Fruit fly (Drosophila melanogaster) whole organism, embryonic: ENCODE results near the gene CG31191.

ENCODE experiments used
- ATbp ChIP-seq: fragments of 200-800 bp; sonication (Bioruptor generic); optimal IDR thresholded peaks from 2 replicates; lab custom pipeline; 2017; ENCODE audit warnings: missing biosample characterization, mild to moderate bottlenecking, missing genetic modification characterization, missing genetic modification reagents
- Atf-2 ChIP-seq: fragments of 200-800 bp; sonication (Bioruptor generic); optimal IDR thresholded peaks from 2 replicates; lab custom pipeline; 2016; ENCODE audit warnings: missing biosample characterization, missing genetic modification characterization
- B-H1 ChIP-seq: fragments of 200-800 bp; sonication (Bioruptor generic); IDR thresholded peaks from 3 replicates; pipeline ENCODE4 v1.3.6; 2022; ENCODE audit warnings: missing biosample characterization, missing genetic modification characterization
- CG10543 ChIP-seq: fragments of 200-800 bp; sonication (Bioruptor generic); optimal IDR thresholded peaks from 3 replicates; lab custom pipeline; 2017; ENCODE audit warnings: missing biosample characterization, mild to moderate bottlenecking, missing genetic modification characterization, moderate library complexity
- CG11093 ChIP-seq: fragments of 200-800 bp; sonication (Bioruptor generic); IDR thresholded peaks from 3 replicates; pipeline ENCODE4 v1.3.6; 2022; ENCODE audit warnings: missing biosample characterization, missing genetic modification characterization
- CG11504 ChIP-seq: fragments of 200-800 bp; sonication (Bioruptor generic); optimal IDR thresholded peaks from 3 replicates; lab custom pipeline; 2019; ENCODE audit warnings: missing biosample characterization, mild to moderate bottlenecking, missing genetic modification characterization, moderate library complexity
- CG12769 ChIP-seq: fragments of 200-800 bp; sonication (Bioruptor generic); optimal IDR thresholded peaks from 2 replicates; lab custom pipeline; 2019; ENCODE audit warnings: missing biosample characterization, mild to moderate bottlenecking, missing genetic modification characterization, moderate library complexity
- CG13287 ChIP-seq: fragments of 200-800 bp; sonication (Bioruptor generic); IDR thresholded peaks from 2 replicates; pipeline ENCODE4 v1.3.6; 2022; ENCODE audit warnings: missing biosample characterization, missing genetic modification characterization; ENCODE audit not compliant: partially characterized antibody
- CG15601 ChIP-seq: fragments of 200-800 bp; sonication (Bioruptor generic); optimal IDR thresholded peaks from 3 replicates; lab custom pipeline; 2019; ENCODE audit warnings: missing biosample characterization, mild to moderate bottlenecking, missing genetic modification characterization, moderate library complexity
- CG15696 ChIP-seq: fragments of 200-800 bp; sonication (Bioruptor generic); optimal IDR thresholded peaks from 2 replicates; lab custom pipeline; 2019; ENCODE audit warnings: missing biosample characterization, mild to moderate bottlenecking, missing genetic modification characterization, moderate library complexity
- CG17385 ChIP-seq: fragments of 200-800 bp; sonication (Bioruptor generic); optimal IDR thresholded peaks from 3 replicates; lab custom pipeline; 2018; ENCODE audit warnings: missing biosample characterization, mild to moderate bottlenecking, missing genetic modification characterization
- CG17612 ChIP-seq: fragments of 200-800 bp; sonication (Bioruptor generic); IDR thresholded peaks from 2 replicates; pipeline ENCODE4 v1.3.6; 2022; ENCODE audit warnings: missing biosample characterization, missing genetic modification characterization
- CG18262 ChIP-seq: fragments of 200-800 bp; optimal IDR thresholded peaks from 3 replicates; lab custom pipeline; 2019; ENCODE audit warnings: missing biosample characterization, mild to moderate bottlenecking, missing genetic modification characterization, moderate library complexity
- CG18619 ChIP-seq: fragments of 200-800 bp; sonication (Bioruptor generic); optimal IDR thresholded peaks from 3 replicates; lab custom pipeline; 2017; ENCODE audit warnings: missing biosample characterization, mild to moderate bottlenecking, missing genetic modification characterization
- CG2120 ChIP-seq: fragments of 200-800 bp; sonication (Bioruptor generic); optimal IDR thresholded peaks from 3 replicates; lab custom pipeline; 2016; ENCODE audit warnings: missing biosample characterization, missing genetic modification characterization
- CG2199 ChIP-seq: fragments of 200-800 bp; sonication (Bioruptor generic); IDR thresholded peaks from 3 replicates; pipeline ENCODE4 v1.3.6; 2022; ENCODE audit warnings: missing biosample characterization, missing genetic modification characterization
- CG30020 ChIP-seq: fragments of 200-800 bp; optimal IDR thresholded peaks from 2 replicates; lab custom pipeline; 2019; ENCODE audit warnings: missing biosample characterization, mild to moderate bottlenecking, missing genetic modification characterization, moderate library complexity
- CG3838 ChIP-seq: fragments of 200-800 bp; sonication (Bioruptor generic); optimal IDR thresholded peaks from 3 replicates; lab custom pipeline; 2016; ENCODE audit warnings: missing biosample characterization, missing genetic modification characterization
- CG4360 ChIP-seq: fragments of 200-800 bp; sonication (Bioruptor generic); IDR thresholded peaks from 2 replicates; pipeline ENCODE4 v1.3.6; 2022; ENCODE audit warnings: missing biosample characterization, missing genetic modification characterization
- CG4424 ChIP-seq: fragments of 200-800 bp; sonication (Bioruptor generic); optimal IDR thresholded peaks from 3 replicates; lab custom pipeline; 2016; ENCODE audit warnings: missing biosample characterization, missing genetic modification characterization
- CG4820 ChIP-seq: fragments of 200-800 bp; sonication (Bioruptor generic); optimal IDR thresholded peaks from 3 replicates; lab custom pipeline; 2016; ENCODE audit warnings: missing biosample characterization, missing genetic modification characterization
- CG7372 ChIP-seq: fragments of 200-800 bp; sonication (Bioruptor generic); IDR thresholded peaks from 2 replicates; pipeline ENCODE4 v1.3.6; 2022; ENCODE audit warnings: missing biosample characterization, missing genetic modification characterization
- CG7556 ChIP-seq: fragments of 200-800 bp; sonication (Bioruptor generic); optimal IDR thresholded peaks from 2 replicates; lab custom pipeline; 2017; ENCODE audit warnings: missing biosample characterization, mild to moderate bottlenecking, missing genetic modification characterization
- CG8388 ChIP-seq: fragments of 200-800 bp; sonication (Bioruptor generic); optimal IDR thresholded peaks from 2 replicates; lab custom pipeline; 2019; ENCODE audit warnings: missing biosample characterization, mild to moderate bottlenecking, missing genetic modification characterization, moderate library complexity
- CG8765 ChIP-seq: fragments of 200-800 bp; sonication (Bioruptor generic); IDR thresholded peaks from 2 replicates; pipeline ENCODE4 v1.3.6; 2022; ENCODE audit warnings: missing biosample characterization, missing genetic modification characterization
- CG9797 ChIP-seq: fragments of 200-800 bp; sonication (Bioruptor generic); optimal IDR thresholded peaks from 3 replicates; lab custom pipeline; 2018; ENCODE audit warnings: missing biosample characterization, mild to moderate bottlenecking, missing genetic modification characterization
- Dfd ChIP-seq, 2 experiments: fragments of >200 bp; optimal IDR thresholded peaks; 2 replicates each; lab custom pipeline; 2017; ENCODE audit warnings: missing biosample characterization in 2 of 2, missing genetic modification characterization in 2 of 2
- Dref ChIP-seq: fragments of 200-800 bp; sonication (Bioruptor generic); IDR thresholded peaks from 2 replicates; pipeline ENCODE4 v1.3.6; 2022; ENCODE audit warnings: missing biosample characterization, missing genetic modification characterization
- HLH4C ChIP-seq: fragments of 200-800 bp; sonication (Bioruptor generic); IDR thresholded peaks from 3 replicates; pipeline ENCODE4 v1.3.6; 2022; ENCODE audit warnings: missing biosample characterization, missing genetic modification characterization; ENCODE audit not compliant: partially characterized antibody
- Hr51 ChIP-seq, 2 experiments: fragments of 200-800 bp; sonication (Bioruptor generic); optimal IDR thresholded peaks; 2 replicates in 1 of 2; 3 replicates in 1 of 2; lab custom pipeline; 2016 to 2018; ENCODE audit warnings: missing biosample characterization in 2 of 2, missing genetic modification characterization in 2 of 2, mild to moderate bottlenecking in 1 of 2, moderate library complexity in 1 of 2
- Lpt ChIP-seq: fragments of >200 bp; optimal IDR thresholded peaks from 2 replicates; lab custom pipeline; 2018; ENCODE audit warnings: missing biosample characterization, missing genetic modification characterization
- MBD-R2 ChIP-seq: fragments of 200-800 bp; sonication (Bioruptor generic); IDR thresholded peaks from 2 replicates; pipeline ENCODE4 v1.3.6; 2022; ENCODE audit warnings: missing biosample characterization, missing genetic modification characterization
- NC2α ChIP-seq: fragments of 200-800 bp; sonication (Bioruptor generic); optimal IDR thresholded peaks from 2 replicates; lab custom pipeline; 2016; ENCODE audit warnings: missing biosample characterization, missing genetic modification characterization
- Rfx ChIP-seq: fragments of 200-800 bp; sonication (Bioruptor generic); IDR thresholded peaks from 2 replicates; pipeline ENCODE4 v1.3.6; 2022; ENCODE audit warnings: missing biosample characterization, missing genetic modification characterization
- Sin3A ChIP-seq: fragments of >200 bp; optimal IDR thresholded peaks from 2 replicates; lab custom pipeline; 2018
- TFAM ChIP-seq: fragments of 200-800 bp; sonication (Bioruptor generic); optimal IDR thresholded peaks from 2 replicates; lab custom pipeline; 2017; ENCODE audit warnings: missing biosample characterization, missing genetic modification characterization, inconsistent platforms
- amos ChIP-seq: fragments of 200-800 bp; sonication (Bioruptor generic); IDR thresholded peaks from 2 replicates; pipeline ENCODE4 v1.3.6; 2022; ENCODE audit warnings: missing biosample characterization, missing genetic modification characterization; ENCODE audit not compliant: partially characterized antibody
- cato ChIP-seq: fragments of 200-800 bp; sonication (Bioruptor generic); optimal IDR thresholded peaks from 2 replicates; lab custom pipeline; 2016; ENCODE audit warnings: missing biosample characterization, missing genetic modification characterization, borderline replicate concordance
- croc ChIP-seq: fragments of 200-800 bp; sonication (Bioruptor generic); conservative IDR thresholded peaks from 3 replicates; pipeline ENCODE4 v1.3.6; 2022; ENCODE audit warnings: missing biosample characterization, missing genetic modification characterization
- dysf ChIP-seq: fragments of 200-800 bp; sonication (Bioruptor generic); IDR thresholded peaks from 3 replicates; pipeline ENCODE4 v1.3.6; 2022; ENCODE audit warnings: missing biosample characterization, missing genetic modification characterization
- gce ChIP-seq: fragments of 200-800 bp; sonication (Bioruptor generic); IDR thresholded peaks from 3 replicates; pipeline ENCODE4 v1.3.6; 2022; ENCODE audit warnings: missing biosample characterization, missing genetic modification characterization
- gem ChIP-seq: fragments of 200-800 bp; sonication (Bioruptor generic); optimal IDR thresholded peaks from 2 replicates; lab custom pipeline; 2019; ENCODE audit warnings: missing biosample characterization, mild to moderate bottlenecking, missing genetic modification characterization, moderate library complexity
- gfzf ChIP-seq: fragments of 200-800 bp; sonication (Bioruptor generic); optimal IDR thresholded peaks from 2 replicates; lab custom pipeline; 2016; ENCODE audit warnings: missing biosample characterization, mild to moderate bottlenecking, missing genetic modification characterization, moderate library complexity
- grn ChIP-seq: fragments of 200-800 bp; sonication (Bioruptor generic); optimal IDR thresholded peaks from 3 replicates; lab custom pipeline; 2017; ENCODE audit warnings: missing biosample characterization, missing genetic modification characterization
- h ChIP-seq: fragments of >200 bp; optimal IDR thresholded peaks from 2 replicates; lab custom pipeline; 2017
- jumu ChIP-seq: fragments of 200-800 bp; sonication (Bioruptor generic); optimal IDR thresholded peaks from 3 replicates; lab custom pipeline; 2016; ENCODE audit warnings: missing biosample characterization, missing genetic modification characterization
- lola ChIP-seq, 3 experiments: fragments of >200 bp in 2 of 3; fragments of 200-800 bp in 1 of 3; sonication (Bioruptor generic) in 1 of 3; optimal IDR thresholded peaks; 2 replicates each; lab custom pipeline; 2017 to 2019; ENCODE audit warnings: missing biosample characterization in 3 of 3, missing genetic modification characterization in 3 of 3, mild to moderate bottlenecking in 1 of 3, moderate library complexity in 1 of 3
- odd ChIP-seq: fragments of 200-800 bp; sonication (Bioruptor generic); optimal IDR thresholded peaks from 2 replicates; lab custom pipeline; 2017; ENCODE audit warnings: missing biosample characterization, mild to moderate bottlenecking, missing genetic modification characterization
- p53 ChIP-seq: fragments of 200-800 bp; sonication (Bioruptor generic); optimal IDR thresholded peaks from 2 replicates; lab custom pipeline; 2016; ENCODE audit warnings: missing biosample characterization, missing genetic modification characterization
- pho ChIP-seq: fragments of 200-800 bp; sonication (Bioruptor generic); optimal IDR thresholded peaks from 2 replicates; lab custom pipeline; 2016; ENCODE audit warnings: missing biosample characterization, missing genetic modification characterization
- sens-2 ChIP-seq: fragments of 200-800 bp; sonication (Bioruptor generic); IDR thresholded peaks from 2 replicates; pipeline ENCODE4 v1.3.6; 2022; ENCODE audit warnings: missing biosample characterization, missing genetic modification characterization
- slbo ChIP-seq: fragments of 200-800 bp; sonication (Bioruptor generic); IDR thresholded peaks from 2 replicates; pipeline ENCODE4 v1.3.6; 2022; ENCODE audit warnings: missing biosample characterization, missing genetic modification characterization
- stc ChIP-seq: fragments of 200-800 bp; sonication (Bioruptor generic); IDR thresholded peaks from 2 replicates; pipeline ENCODE4 v1.3.6; 2022; ENCODE audit warnings: missing biosample characterization, missing genetic modification characterization

The CG31191 gene

DNA sequence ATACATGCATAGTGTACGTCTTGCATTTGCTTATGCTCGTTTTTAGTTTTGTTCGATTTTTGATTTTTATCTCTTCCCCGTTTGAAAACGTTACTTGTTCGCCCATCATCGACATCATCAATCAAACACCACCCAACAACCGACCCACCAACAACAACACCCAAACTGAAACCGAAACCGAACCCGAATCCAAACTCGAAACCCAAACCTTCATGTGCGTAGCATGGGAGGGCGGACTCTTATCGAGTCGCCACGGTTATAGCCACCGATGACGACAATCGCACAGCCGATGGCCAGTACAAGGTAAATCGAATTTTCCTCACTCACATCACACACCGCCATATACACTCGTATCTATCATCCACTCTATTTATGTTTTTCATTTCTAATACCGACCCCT is 16.7 kb upstream of the CG31191 start:
- TF ChIP-seq CG11093 (GFP tag; lab: Robert Waterston, UW), result no peak
- TF ChIP-seq Atf-2 (GFP tag; lab: Kevin White, UChicago), result no peak
- no peak for TF ChIP-seq CG15696 (tag; lab: Kevin White, UChicago)
- TF ChIP-seq jumu, result no peak
- no peak for TF ChIP-seq Sin3A (lab: Kevin White, UChicago)
- peak; percentile 36; the same call in 1 of the 2 replicates for TF ChIP-seq CG4360 (GFP tag; lab: Robert Waterston, UW)
- no peak for TF ChIP-seq MBD-R2 (GFP tag; lab: Robert Waterston, UW)
- no peak for TF ChIP-seq HLH4C (GFP tag; lab: Robert Waterston, UW)
- TF ChIP-seq gce, result no peak
- no peak for TF ChIP-seq CG7556 (GFP tag; lab: Kevin White, UChicago)
- TF ChIP-seq CG15601, result no peak
- TF ChIP-seq NC2α (GFP tag; lab: Kevin White, UChicago), result no peak
- peak; percentile 41 for TF ChIP-seq grn (GFP tag; lab: Kevin White, UChicago)
- TF ChIP-seq CG8388 (GFP tag; lab: Kevin White, UChicago), result no peak
- TF ChIP-seq cato (GFP tag; lab: Kevin White, UChicago), result no peak
- no peak for TF ChIP-seq gem (tag; lab: Kevin White, UChicago)
- TF ChIP-seq Dfd (GFP tag; optimal IDR thresholded peaks at IDR 0.05; lab: Kevin White, UChicago), result no peak
- TF ChIP-seq Hr51 (GFP tag; optimal IDR thresholded peaks at IDR 0.05; lab: Kevin White, UChicago), result no peak
- peak; percentile 31 for TF ChIP-seq CG12769 (tag; lab: Kevin White, UChicago)
- no peak for TF ChIP-seq ATbp (GFP tag; lab: Kevin White, UChicago)
- TF ChIP-seq CG17612, result no peak
- TF ChIP-seq odd (GFP tag; lab: Kevin White, UChicago), result no peak
- no peak for TF ChIP-seq amos
- TF ChIP-seq CG30020 (tag; lab: Kevin White, UChicago), result no peak
- no peak for TF ChIP-seq CG7372
- no peak for TF ChIP-seq CG11504 (tag; lab: Kevin White, UChicago)
- TF ChIP-seq p53 (GFP tag; lab: Kevin White, UChicago), result no peak
- TF ChIP-seq CG13287, result no peak
- TF ChIP-seq CG18619 (GFP tag; lab: Kevin White, UChicago), result no peak
- no peak for TF ChIP-seq CG4424 (GFP tag; lab: Kevin White, UChicago)
- no peak for TF ChIP-seq CG3838
- no peak for TF ChIP-seq CG2120 (GFP tag; lab: Kevin White, UChicago)
- TF ChIP-seq CG18262 (tag; lab: Kevin White, UChicago), result no peak
- TF ChIP-seq CG9797 (GFP tag; lab: Kevin White, UChicago), result no peak
- TF ChIP-seq CG4820 (GFP tag; lab: Kevin White, UChicago), result no peak
- TF ChIP-seq Lpt (GFP tag; lab: Kevin White, UChicago), result no peak
- no peak for TF ChIP-seq croc
- TF ChIP-seq stc, result no peak
- TF ChIP-seq CG8765 (GFP tag; lab: Robert Waterston, UW), result no peak
- TF ChIP-seq B-H1 (GFP tag; lab: Robert Waterston, UW), result no peak
- no peak for TF ChIP-seq h (lab: Kevin White, UChicago)
- no peak for TF ChIP-seq lola (GFP tag; optimal IDR thresholded peaks at IDR 0.05; lab: Kevin White, UChicago)
- no peak for TF ChIP-seq CG17385 (GFP tag; lab: Kevin White, UChicago)
- TF ChIP-seq CG10543 (GFP tag; lab: Kevin White, UChicago), result no peak
- no peak for TF ChIP-seq slbo (GFP tag; lab: Robert Waterston, UW)
- TF ChIP-seq pho (GFP tag; lab: Kevin White, UChicago), result no peak
- no peak for TF ChIP-seq TFAM (GFP tag; lab: Kevin White, UChicago)
- no peak for TF ChIP-seq Rfx
- no peak for TF ChIP-seq Dref (GFP tag; lab: Robert Waterston, UW)
- TF ChIP-seq sens-2, result no peak
- TF ChIP-seq CG2199 (GFP tag; lab: Robert Waterston, UW), result 0 out of 3 replicates have a peak, but pooled peaks have one; percentile 64
- no peak for TF ChIP-seq dysf (GFP tag; lab: Robert Waterston, UW)
- no peak for TF ChIP-seq gfzf
